Worm (Caenorhabditis elegans) whole organism, L4/young adult: Measurements from ENCODE around the gene srx-48.

ENCODE experiments used
- W03F9.2 ChIP-seq: fragments of 150-350 bp; optimal IDR thresholded peaks from 2 replicates; lab custom pipeline; 2014; ENCODE audit warnings: missing biosample characterization, missing genetic modification characterization
- dao-5 ChIP-seq: sonication (generic microtip); optimal IDR thresholded peaks from 2 replicates; lab custom pipeline; 2016; ENCODE audit warnings: missing genotype, missing genetic modification characterization, moderate library complexity, missing compliant biosample characterization
- him-1 ChIP-seq: sonication (generic microtip); optimal IDR thresholded peaks from 2 replicates; lab custom pipeline; 2016; ENCODE audit warnings: missing genotype, missing genetic modification reagents, missing genetic modification characterization, missing compliant biosample characterization

ce11 chrV:15339363-15339762, 35.8 kb upstream of the srx-48 start, which contains the start of gene clec-228:
- TF ChIP-seq him-1 (tag; lab: Kevin White, UChicago) = no peak
- TF ChIP-seq W03F9.2 = no peak
- no peak for TF ChIP-seq dao-5 (tag; lab: Kevin White, UChicago)
